Worm (Caenorhabditis elegans) whole organism, L4 larva: ENCODE data around the gene F38B6.3.

Source experiments
- ceh-28 ChIP-seq: fragments of 150-350 bp; optimal IDR thresholded peaks from 2 replicates; lab custom pipeline; 2014; ENCODE audit warnings: missing biosample characterization, missing genetic modification reagents, missing genetic modification characterization
- dve-1 ChIP-seq: sonication (generic microtip); optimal IDR thresholded peaks from 2 replicates; lab custom pipeline; 2017; ENCODE audit warnings: antibody characterized with exemption, mild to moderate bottlenecking, missing genetic modification characterization, missing compliant biosample characterization; ENCODE audit not compliant: insufficient read depth
- fkh-10 ChIP-seq: fragments of 150-350 bp; optimal IDR thresholded peaks from 2 replicates; lab custom pipeline; 2014; ENCODE audit warnings: missing biosample characterization, missing genetic modification reagents, missing genetic modification characterization
- mep-1 ChIP-seq: fragments of 150-350 bp; sonication (generic microtip); optimal IDR thresholded peaks from 3 replicates; lab custom pipeline; 2014; ENCODE audit warnings: missing biosample characterization, missing genetic modification characterization
- nhr-237 ChIP-seq: sonication (generic microtip); optimal IDR thresholded peaks from 2 replicates; lab custom pipeline; 2017; ENCODE audit warnings: missing biosample characterization, missing genetic modification characterization
- nhr-28 ChIP-seq: fragments of 150-350 bp; optimal IDR thresholded peaks from 2 replicates; lab custom pipeline; 2014; ENCODE audit warnings: missing biosample characterization, missing genetic modification characterization
- nhr-42 ChIP-seq: fragments of 200-800 bp; sonication (Bioruptor generic); IDR thresholded peaks from 2 replicates; pipeline ENCODE4 v1.3.6; 2022; ENCODE audit warnings: missing genetic modification characterization, missing compliant biosample characterization
- pqm-1 ChIP-seq: sonication (generic microtip); optimal IDR thresholded peaks from 2 replicates; lab custom pipeline; 2017; ENCODE audit warnings: missing biosample characterization, missing genetic modification characterization
- snpc-4 ChIP-seq: fragments of 150-350 bp; optimal IDR thresholded peaks from 2 replicates; lab custom pipeline; 2014; ENCODE audit warnings: missing biosample characterization, missing genetic modification characterization
- unc-39 ChIP-seq: sonication (generic microtip); optimal IDR thresholded peaks from 2 replicates; lab custom pipeline; 2017; ENCODE audit warnings: missing biosample characterization, missing genetic modification characterization

ce11 chrX:6705156-6705555 is 11.7 kb downstream of the F38B6.3 start:
- no peak for TF ChIP-seq unc-39 (tag; lab: Kevin White, UChicago)
- TF ChIP-seq nhr-237 (tag; lab: Kevin White, UChicago), result no peak
- TF ChIP-seq fkh-10 (GFP tag; lab: Kevin White, UChicago), result peak; percentile 94
- no peak for TF ChIP-seq nhr-28
- no peak for TF ChIP-seq nhr-42 (GFP tag; lab: Robert Waterston, UW)
- TF ChIP-seq snpc-4 (tag; lab: Kevin White, UChicago), result no peak
- no peak for TF ChIP-seq ceh-28
- no peak for TF ChIP-seq mep-1 (tag; lab: Kevin White, UChicago)
- TF ChIP-seq dve-1 (tag; lab: Kevin White, UChicago), result no peak
- TF ChIP-seq pqm-1 (tag; lab: Kevin White, UChicago), result no peak
